Worm (Caenorhabditis elegans) whole organism, L4 larva: Measurements from ENCODE around the gene Y110A2AL.9.

Experiments used
- ama-1 ChIP-seq: fragments of 150-350 bp; optimal IDR thresholded peaks from 2 replicates; lab custom pipeline; 2014; ENCODE audit warnings: inconsistent platforms, mixed read lengths
- daf-12 ChIP-seq: fragments of 150-350 bp; optimal IDR thresholded peaks from 2 replicates; lab custom pipeline; 2014; ENCODE audit warnings: missing biosample characterization, missing genetic modification reagents, missing genetic modification characterization
- dve-1 ChIP-seq: sonication (generic microtip); optimal IDR thresholded peaks from 2 replicates; lab custom pipeline; 2017; ENCODE audit warnings: antibody characterized with exemption, mild to moderate bottlenecking, missing genetic modification characterization, missing compliant biosample characterization; ENCODE audit not compliant: insufficient read depth
- lin-15B ChIP-seq: fragments of 150-350 bp; sonication (generic microtip); optimal IDR thresholded peaks from 3 replicates; lab custom pipeline; 2014; ENCODE audit warnings: missing biosample characterization, missing genetic modification characterization
- nhr-237 ChIP-seq: sonication (generic microtip); optimal IDR thresholded peaks from 2 replicates; lab custom pipeline; 2017; ENCODE audit warnings: missing biosample characterization, missing genetic modification characterization
- nhr-77 ChIP-seq: fragments of 150-350 bp; optimal IDR thresholded peaks from 2 replicates; lab custom pipeline; 2014; ENCODE audit warnings: missing biosample characterization, missing genetic modification characterization
- skn-1 ChIP-seq: fragments of 150-350 bp; optimal IDR thresholded peaks from 2 replicates; lab custom pipeline; 2014; ENCODE audit warnings: missing biosample characterization, missing genetic modification characterization

ce11 chrII:2846552-2846951 is 19.9 kb downstream of the Y110A2AL.9 start:
- TF ChIP-seq lin-15B (tag; lab: Kevin White, UChicago) (no peak), skn-1 (tag; lab: Kevin White, UChicago) (no peak), nhr-77 (tag; lab: Kevin White, UChicago) (no peak), daf-12 (tag; lab: Kevin White, UChicago) (no peak), dve-1 (tag; lab: Kevin White, UChicago) (no peak), ama-1 (lab: Kevin White, UChicago) (no peak), nhr-237 (tag; lab: Kevin White, UChicago) (no peak)
